Worm (Caenorhabditis elegans): ENCODE results near the gene msp-31.
A peak's percentile ranks its signal among the peaks of the same experiment; 100 is the strongest.

msp-31 gene

ce11 chrII:4942397-4942796 is 26.0 kb upstream of the msp-31 start (continued):
- peak; percentile 38; the same call in 1 of the 2 replicates for TF ChIP-seq Y53F4B.3 (GFP tag; IDR thresholded peaks at IDR 0.05)
- 0 out of 2 replicates have a peak, but pooled peaks have one; percentile 71 for TF ChIP-seq nhr-120 (GFP tag; IDR thresholded peaks at IDR 0.05)
- TF ChIP-seq F55B11.4 (tag; optimal IDR thresholded peaks at IDR 0.05; ENCODE audit: borderline replicate concordance, insufficient read depth), result no peak
- TF ChIP-seq ekl-4 (GFP tag; IDR thresholded peaks at IDR 0.05), result peak; percentile 59; the same call in 1 of the 2 replicates

ce11 chrII:4941541-4942206 is 25.3 kb upstream of the msp-31 start, which contains the start of gene ZK546.19:
Gene ZK546.19 (plus strand): TSS chrII:4941726.
- TF ChIP-seq nhr-80 (tag; optimal IDR thresholded peaks at IDR 0.05), result no peak
- no peak for TF ChIP-seq ztf-18 (tag; optimal IDR thresholded peaks at IDR 0.05)
- TF ChIP-seq ZK185.1 (tag; optimal IDR thresholded peaks at IDR 0.05; ENCODE audit: poor library complexity, severe bottlenecking), result no peak
- TF ChIP-seq him-1 (tag; optimal IDR thresholded peaks at IDR 0.05), result no peak
- TF ChIP-seq sea-2 (GFP tag; IDR thresholded peaks at IDR 0.05), result no peak

- TF ChIP-seq sdz-38 (tag; optimal IDR thresholded peaks at IDR 0.05), result no peak
- TF ChIP-seq lsy-27 (tag; optimal IDR thresholded peaks at IDR 0.05; ENCODE audit: borderline replicate concordance, insufficient read depth), result no peak
- TF ChIP-seq dpff-1 (tag; optimal IDR thresholded peaks at IDR 0.05), result no peak
- TF ChIP-seq him-1 (tag; optimal IDR thresholded peaks at IDR 0.05), result no peak
- TF ChIP-seq pha-4 (tag; optimal IDR thresholded peaks at IDR 0.05), result no peak
- TF ChIP-seq Y56A3A.18 (GFP tag; IDR thresholded peaks at IDR 0.05), result no peak
- no peak for TF ChIP-seq nfya-1 (tag; optimal IDR thresholded peaks at IDR 0.05; ENCODE audit: borderline replicate concordance, insufficient read depth)
- no peak for TF ChIP-seq aptf-3 (GFP tag; IDR thresholded peaks at IDR 0.05)
- TF ChIP-seq chd-7 (tag; optimal IDR thresholded peaks at IDR 0.05), result no peak
- no peak for TF ChIP-seq ztf-6 (GFP tag; IDR thresholded peaks at IDR 0.05)
- no peak for TF ChIP-seq ceh-100 (GFP tag; IDR thresholded peaks at IDR 0.05)
- TF ChIP-seq ama-1 (optimal IDR thresholded peaks at IDR 0.05), result no peak
- TF ChIP-seq ama-1 (GFP tag; optimal IDR thresholded peaks at IDR 0.05), result no peak
- no peak for TF ChIP-seq ceh-91 (GFP tag; IDR thresholded peaks at IDR 0.05)
- TF ChIP-seq F37B4.10 (GFP tag; IDR thresholded peaks at IDR 0.05), result no peak
- no peak for TF ChIP-seq F33H1.4 (GFP tag; IDR thresholded peaks at IDR 0.05)
- TF ChIP-seq lin-35 (GFP tag; optimal IDR thresholded peaks at IDR 0.05), result no peak
- no peak for TF ChIP-seq fkh-3 (tag; optimal IDR thresholded peaks at IDR 0.05)
- no peak for TF ChIP-seq lag-1 (GFP tag; IDR thresholded peaks at IDR 0.05)
- TF ChIP-seq bed-1 (GFP tag; IDR thresholded peaks at IDR 0.05), result no peak
- TF ChIP-seq nhr-179 (tag; optimal IDR thresholded peaks at IDR 0.05), result no peak
These were observed 24.7 kb upstream of the msp-31 start, which contains the start of gene cblc-1 for ce11 chrII:4941050-4941449. Gene cblc-1 (minus strand): TSS chrII:4941150.

- TF ChIP-seq attf-3 (GFP tag; conservative IDR thresholded peaks at IDR 0.05) (no peak), F55B11.4 (tag; optimal IDR thresholded peaks at IDR 0.05; ENCODE audit: borderline replicate concordance, insufficient read depth) (no peak), atf-7 (tag; optimal IDR thresholded peaks at IDR 0.05) (no peak), nhr-90 (tag; optimal IDR thresholded peaks at IDR 0.05) (no peak), ztf-18 (tag; optimal IDR thresholded peaks at IDR 0.05) (no peak), lsy-27 (tag; optimal IDR thresholded peaks at IDR 0.05; ENCODE audit: borderline replicate concordance, insufficient read depth) (no peak), snpc-1.1 (tag; optimal IDR thresholded peaks at IDR 0.05; ENCODE audit: insufficient read depth) (no peak), Y67H2A.10 (GFP tag; conservative IDR thresholded peaks at IDR 0.05) (no peak), nhr-27 (tag; optimal IDR thresholded peaks at IDR 0.05) (no peak), somi-1 (GFP tag; optimal IDR thresholded peaks at IDR 0.05) (no peak), hmg-1.2 (GFP tag; IDR thresholded peaks at IDR 0.05) (no peak), nfya-2 (GFP tag; IDR thresholded peaks at IDR 0.05) (no peak), madf-10 (tag; optimal IDR thresholded peaks at IDR 0.05) (no peak), bed-2 (GFP tag; IDR thresholded peaks at IDR 0.05) (no peak), K11D2.4 (GFP tag; IDR thresholded peaks at IDR 0.05) (no peak), lin-40 (tag; optimal IDR thresholded peaks at IDR 0.05) (no peak), F22D6.2 (tag; optimal IDR thresholded peaks at IDR 0.05) (no peak), ceh-58 (GFP tag; IDR thresholded peaks at IDR 0.05) (no peak), D2030.7 (GFP tag; IDR thresholded peaks at IDR 0.05) (no peak)
These were observed 21.4 kb upstream of the msp-31 start, which contains the start of gene ZK546.4 for ce11 chrII:4937743-4938142. Gene ZK546.4 (plus strand): TSS chrII:4938043.
